Fruit fly (Drosophila melanogaster) S2 (cell line): ENCODE results near the gene CG34117.

Experiments
- CG8478 ChIP-seq: fragments of >200 bp; optimal IDR thresholded peaks from 2 replicates; lab custom pipeline; 2018
- CTCF ChIP-seq, 2 experiments: fragments of >200 bp; optimal IDR thresholded peaks; 2 replicates each; lab custom pipeline; 2018

Gene CG34117

DNA sequence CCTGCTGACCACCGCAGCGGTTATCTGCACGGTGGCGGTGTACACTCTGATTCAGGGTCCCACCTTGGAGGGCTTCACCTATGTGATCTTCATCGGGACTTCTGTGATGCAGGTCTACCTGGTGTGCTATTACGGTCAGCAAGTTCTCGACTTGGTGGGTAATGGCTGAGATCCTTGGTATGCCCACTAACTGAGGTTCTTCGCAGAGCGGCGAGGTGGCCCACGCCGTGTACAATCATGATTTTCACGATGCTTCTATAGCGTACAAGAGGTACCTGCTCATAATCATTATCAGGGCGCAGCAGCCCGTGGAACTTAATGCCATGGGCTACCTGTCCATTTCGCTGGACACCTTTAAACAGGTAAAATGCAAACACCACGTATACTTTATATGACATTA is 779 bp downstream of the CG34117 start:
- no peak for TF ChIP-seq CG8478
- no peak for TF ChIP-seq CTCF (optimal IDR thresholded peaks at IDR 0.05; lab: Kevin White, UChicago)

DNA sequence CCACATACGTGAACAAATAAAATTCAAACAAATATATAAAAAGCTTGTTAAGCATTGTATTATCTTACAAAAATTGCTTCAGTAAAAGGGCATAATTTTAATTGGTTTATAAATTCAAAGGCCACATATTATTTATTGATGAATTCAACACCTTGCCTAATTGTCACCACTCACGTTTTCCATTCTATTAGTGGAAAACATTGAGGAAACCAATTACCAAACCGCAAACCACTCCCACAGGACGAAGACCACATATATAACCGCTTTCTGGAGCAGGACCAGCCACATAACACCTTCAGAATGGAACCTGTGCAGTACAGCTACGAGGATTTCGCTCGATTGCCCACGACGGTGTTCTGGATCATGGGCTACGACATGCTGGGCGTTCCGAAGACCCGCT is 2.0 kb downstream of the CG34117 start, which contains the start of gene Or85f:
Gene Or85f, plus strand, starts transcription at position 301 of the 400 bp plus-strand sequence.
- TF ChIP-seq CG8478, result no peak
- no peak for TF ChIP-seq CTCF (optimal IDR thresholded peaks at IDR 0.05; lab: Kevin White, UChicago)

dm6 chr3R:9395998-9396397 is 3.9 kb downstream of the CG34117 start:
- no peak for TF ChIP-seq CG8478
- TF ChIP-seq CTCF (optimal IDR thresholded peaks at IDR 0.05; lab: Kevin White, UChicago), result no peak

DNA sequence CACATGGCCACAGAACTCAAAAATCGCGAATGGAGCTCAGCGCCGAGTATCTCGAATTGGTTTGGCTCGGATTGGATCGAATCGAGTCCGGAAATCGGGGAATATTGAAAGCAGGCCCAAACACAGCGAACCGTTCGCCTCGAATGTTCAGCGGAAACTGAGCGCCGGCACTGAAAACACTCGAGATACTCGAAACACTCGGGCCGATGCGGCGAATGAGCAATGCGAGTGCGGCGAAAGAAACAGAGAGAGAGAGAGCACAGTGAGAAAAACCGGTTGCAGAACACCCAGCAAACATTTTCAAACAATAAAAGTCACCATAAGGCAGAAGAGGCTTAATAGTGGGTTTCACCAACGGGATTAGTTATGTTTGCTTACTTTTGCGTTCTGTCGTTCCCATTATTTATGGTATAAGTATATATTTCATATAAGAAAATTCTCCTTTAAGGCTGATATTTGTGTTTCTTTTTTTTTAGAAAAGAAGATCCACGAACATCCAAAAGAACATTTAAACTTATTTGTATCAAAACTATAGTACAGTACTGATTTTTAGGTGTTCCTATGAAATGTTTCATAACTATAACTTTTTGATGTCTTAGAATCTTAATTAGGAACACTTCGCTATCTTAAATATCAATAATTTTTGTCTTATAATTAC is 5.3 kb downstream of the CG34117 start, which contains the start of gene FER:
Gene FER, minus strand, starts transcription at position 162 of the 658 bp plus-strand sequence.
- TF ChIP-seq CG8478, result no peak
- TF ChIP-seq CTCF (optimal IDR thresholded peaks at IDR 0.05; lab: Kevin White, UChicago), result no peak

DNA sequence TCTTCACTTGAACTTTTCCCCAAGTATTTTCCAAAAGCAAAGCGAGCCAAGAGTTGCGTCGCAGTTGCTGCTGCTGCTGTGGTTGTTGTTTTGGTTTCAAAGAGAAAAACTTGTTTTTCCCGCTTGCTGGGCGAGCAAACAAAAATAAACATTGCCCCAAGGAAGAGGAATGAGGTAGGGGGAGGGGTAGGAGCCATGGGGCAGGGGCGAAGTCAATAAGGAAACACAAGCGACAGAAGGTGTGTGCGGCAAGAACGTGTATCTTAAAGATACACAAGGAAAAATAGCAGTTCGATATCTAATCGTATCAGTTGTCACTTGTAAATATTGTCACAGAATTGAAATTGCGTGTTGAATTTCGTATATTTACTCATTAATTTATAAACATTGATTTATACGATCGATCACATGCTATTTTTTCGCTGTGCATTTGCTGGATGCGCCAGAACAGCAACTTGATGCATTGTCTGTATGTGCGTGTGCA is 6.3 kb downstream of the CG34117 start:
- no peak for TF ChIP-seq CTCF (optimal IDR thresholded peaks at IDR 0.05; lab: Kevin White, UChicago)
- TF ChIP-seq CG8478, result no peak

DNA sequence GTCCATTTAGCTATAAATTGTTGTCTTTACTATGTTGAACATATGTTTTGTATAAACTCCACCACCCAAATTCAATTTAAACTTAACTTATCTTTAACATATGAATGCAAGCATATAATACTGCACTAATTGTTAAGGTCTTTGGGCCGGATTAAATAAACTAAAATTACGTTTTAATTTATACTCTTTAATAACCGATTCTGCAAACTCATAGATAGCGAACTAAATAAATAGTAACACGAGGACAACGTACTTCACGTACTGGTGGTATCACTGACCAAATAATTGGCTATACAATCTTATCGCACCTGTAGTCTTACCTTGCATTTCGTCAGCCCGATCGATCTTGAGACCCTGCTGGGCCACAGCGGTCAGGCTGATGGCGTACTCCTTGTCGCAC is 7.4 kb downstream of the CG34117 start:
- TF ChIP-seq CTCF (optimal IDR thresholded peaks at IDR 0.05; lab: Kevin White, UChicago) (no peak), CG8478 (no peak)

DNA sequence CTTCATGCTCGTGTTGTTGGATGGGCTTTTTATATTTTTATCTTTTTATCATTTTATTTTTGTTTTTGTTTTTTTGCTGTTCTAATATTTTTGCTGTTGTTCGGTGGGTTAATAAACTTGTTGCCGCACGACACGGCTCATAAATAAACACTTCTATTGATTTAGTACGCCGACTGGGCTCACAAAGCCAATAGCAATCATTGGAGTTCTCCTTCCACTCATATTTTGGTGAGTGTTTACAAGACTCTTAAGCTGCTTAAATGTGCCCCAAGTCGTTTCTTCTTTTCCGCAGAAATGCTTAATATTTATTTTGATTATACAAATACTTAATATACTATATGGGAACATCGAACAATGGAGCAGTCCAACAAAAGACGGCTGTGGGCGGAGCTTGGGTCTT is 9.7 kb downstream of the CG34117 start:
- TF ChIP-seq CTCF (optimal IDR thresholded peaks at IDR 0.05; lab: Kevin White, UChicago), result no peak
- no peak for TF ChIP-seq CG8478

DNA sequence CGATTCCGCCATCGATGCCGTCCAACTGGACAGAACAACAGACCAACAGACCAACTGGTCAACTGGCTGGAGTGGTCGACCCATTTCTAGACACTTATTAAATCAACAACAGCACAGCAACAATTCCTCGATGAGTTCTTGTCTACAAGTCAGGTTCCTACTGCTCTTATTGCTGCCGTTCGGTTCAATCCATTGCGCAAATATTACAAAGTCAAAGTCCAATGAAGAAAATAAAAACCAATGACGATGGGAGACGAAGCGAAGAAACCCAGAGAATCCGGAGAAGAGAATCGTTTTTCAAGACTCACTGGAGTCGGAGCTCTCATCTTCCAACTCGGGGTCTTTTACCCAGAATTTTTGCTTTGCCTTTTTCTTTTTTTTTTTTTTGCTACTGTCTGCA is 10.9 kb downstream of the CG34117 start:
- no peak for TF ChIP-seq CG8478
- no peak for TF ChIP-seq CTCF (optimal IDR thresholded peaks at IDR 0.05; lab: Kevin White, UChicago)

- TF ChIP-seq CTCF (optimal IDR thresholded peaks at IDR 0.05; lab: Kevin White, UChicago) (no peak), CG8478 (no peak)
These were observed 11.5 kb downstream of the CG34117 start for dm6 chr3R:9388321-9388720.

- TF ChIP-seq CTCF (optimal IDR thresholded peaks at IDR 0.05; lab: Kevin White, UChicago) (no peak), CG8478 (no peak)
These were observed 12.2 kb downstream of the CG34117 start for dm6 chr3R:9387634-9388033.

- TF ChIP-seq CG8478 (no peak), CTCF (optimal IDR thresholded peaks at IDR 0.05; lab: Kevin White, UChicago) (no peak)
These were observed 13.9 kb downstream of the CG34117 start for dm6 chr3R:9385987-9386386.

DNA sequence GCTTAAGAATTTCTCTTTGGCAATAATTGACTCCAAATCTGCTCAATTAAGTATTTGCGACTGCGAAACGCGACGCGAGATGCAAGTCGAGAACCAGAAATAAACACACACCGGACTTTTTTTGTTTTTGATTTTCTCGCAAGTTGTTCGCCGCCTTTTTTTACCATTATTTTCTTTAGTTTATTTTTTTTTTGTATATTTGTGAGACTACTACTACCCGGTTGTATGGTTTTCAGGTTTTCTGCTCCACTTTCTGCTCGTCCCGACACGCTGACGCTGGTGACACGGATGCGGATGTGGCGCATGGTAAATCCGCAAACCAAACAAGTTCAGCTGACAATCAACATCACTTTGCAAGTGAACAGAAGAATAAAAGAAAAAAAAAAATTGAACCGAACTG is 18.9 kb downstream of the CG34117 start:
- no peak for TF ChIP-seq CG8478
- no peak for TF ChIP-seq CTCF (optimal IDR thresholded peaks at IDR 0.05; lab: Kevin White, UChicago)

- TF ChIP-seq CTCF (optimal IDR thresholded peaks at IDR 0.05; lab: Kevin White, UChicago), result no peak
These were observed 21.0 kb downstream of the CG34117 start for dm6 chr3R:9378644-9379411.

DNA sequence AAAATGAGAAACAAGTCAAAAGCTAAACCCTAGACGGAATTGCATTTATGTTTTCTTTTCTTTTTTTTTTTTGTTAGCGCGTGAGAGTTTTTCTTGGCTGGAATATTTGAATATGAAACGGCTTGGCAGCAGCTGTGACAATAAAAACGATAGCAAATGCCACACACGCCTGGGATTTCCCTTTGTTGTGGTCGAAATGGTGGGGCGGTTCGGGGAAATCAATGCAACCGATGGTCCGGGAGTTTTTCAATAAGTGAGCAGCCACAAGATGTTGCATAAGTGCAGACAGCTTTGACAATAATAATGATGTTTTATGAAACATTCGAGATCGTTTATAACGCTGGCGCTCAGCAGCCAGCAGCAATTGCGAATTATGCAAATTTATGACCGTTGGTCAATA is 23.1 kb downstream of the CG34117 start:
- TF ChIP-seq CTCF (optimal IDR thresholded peaks at IDR 0.05; lab: Kevin White, UChicago) (no peak), CG8478 (no peak)

- TF ChIP-seq CTCF (optimal IDR thresholded peaks at IDR 0.05; lab: Kevin White, UChicago), result no peak
- no peak for TF ChIP-seq CG8478
These were observed 29.4 kb downstream of the CG34117 start for dm6 chr3R:9370413-9370812.

- TF ChIP-seq CTCF (optimal IDR thresholded peaks at IDR 0.05; lab: Kevin White, UChicago) (no peak), CG8478 (no peak)
These were observed 33.9 kb downstream of the CG34117 start for dm6 chr3R:9365893-9366500.
